Worm (Caenorhabditis elegans) whole organism, midembryonic: ENCODE results near the gene H10D18.5.

ENCODE experiments used
- cog-1 ChIP-seq: sonication (generic microtip); optimal IDR thresholded peaks from 2 replicates; lab custom pipeline; 2016; ENCODE audit warnings: missing genetic modification characterization, missing compliant biosample characterization
- klf-2 ChIP-seq: fragments of 200-800 bp; sonication (Bioruptor generic); conservative IDR thresholded peaks from 2 replicates; pipeline ENCODE4 v1.3.6; 2022; ENCODE audit warnings: missing genetic modification reagents, missing genetic modification characterization, missing compliant biosample characterization
- ref-1 ChIP-seq: fragments of 200-800 bp; sonication (Bioruptor generic); conservative IDR thresholded peaks from 2 replicates; pipeline ENCODE4 v1.3.6; 2022; ENCODE audit warnings: missing genetic modification reagents, missing genetic modification characterization, missing compliant biosample characterization

DNA sequence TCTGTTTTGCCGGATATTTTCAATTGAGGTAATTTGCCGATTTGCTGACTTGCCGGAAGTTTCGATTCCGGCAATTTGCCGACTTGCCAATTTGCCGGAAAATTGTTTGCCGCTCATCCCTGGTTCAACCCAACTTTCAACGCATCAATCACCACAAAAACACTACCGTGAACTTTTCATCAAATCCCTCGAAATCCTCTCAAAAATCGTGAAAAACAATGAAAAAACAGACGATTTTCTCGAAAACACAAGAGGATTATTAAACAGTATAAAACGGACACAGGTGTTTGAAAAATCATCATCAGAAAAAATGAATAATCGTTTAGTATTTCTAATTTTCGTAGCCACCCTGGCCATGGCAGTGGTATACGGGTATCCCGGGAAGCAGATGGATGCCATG is 64.6 kb downstream of the H10D18.5 start, which contains the start of gene Y39H10A.1:
- TF ChIP-seq ref-1 (GFP tag; lab: Robert Waterston, UW) = no peak
- TF ChIP-seq klf-2 (GFP tag; lab: Robert Waterston, UW) = no peak
- no peak for TF ChIP-seq cog-1 (tag; lab: Kevin White, UChicago)
